Worm (Caenorhabditis elegans) whole organism, L1 larva: Measurements from ENCODE around the gene ZK1058.3.
A peak's percentile ranks its signal among the peaks of the same experiment; 100 is the strongest.

Experiments used
- C16A3.4 ChIP-seq: fragments of 150-350 bp; optimal IDR thresholded peaks from 2 replicates; lab custom pipeline; 2014; ENCODE audit warnings: missing biosample characterization, missing genetic modification characterization
- C34B4.2 ChIP-seq: sonication (generic microtip); optimal IDR thresholded peaks from 2 replicates; lab custom pipeline; 2017; ENCODE audit warnings: mild to moderate bottlenecking, missing genetic modification characterization, missing compliant biosample characterization
- Y116A8C.19 ChIP-seq: sonication (generic microtip); optimal IDR thresholded peaks from 2 replicates; lab custom pipeline; 2016; ENCODE audit warnings: missing compliant biosample characterization, missing genetic modification characterization, borderline replicate concordance
- alr-1 ChIP-seq: fragments of 200-800 bp; sonication (Bioruptor generic); optimal IDR thresholded peaks from 2 replicates; lab custom pipeline; 2018; ENCODE audit warnings: borderline replicate concordance, mild to moderate bottlenecking, missing genetic modification characterization, missing compliant biosample characterization
- aly-2 ChIP-seq: fragments of 150-350 bp; optimal IDR thresholded peaks from 2 replicates; lab custom pipeline; 2014; ENCODE audit warnings: missing biosample characterization, missing genetic modification characterization
- ama-1 ChIP-seq: fragments of 150-350 bp; optimal IDR thresholded peaks from 2 replicates; lab custom pipeline; 2014
- blmp-1 ChIP-seq: fragments of 150-350 bp; optimal IDR thresholded peaks from 2 replicates; lab custom pipeline; 2014; ENCODE audit warnings: missing biosample characterization, missing genetic modification characterization
- ceh-63 ChIP-seq: fragments of 200-800 bp; sonication (Bioruptor generic); optimal IDR thresholded peaks from 2 replicates; lab custom pipeline; 2018; ENCODE audit warnings: mild to moderate bottlenecking, missing genetic modification characterization, missing compliant biosample characterization
- ceh-8 ChIP-seq: fragments of 200-800 bp; sonication (Bioruptor generic); optimal IDR thresholded peaks from 2 replicates; lab custom pipeline; 2018; ENCODE audit warnings: mild to moderate bottlenecking, missing genetic modification characterization, moderate library complexity, missing compliant biosample characterization
- ceh-90 ChIP-seq: sonication (generic microtip); optimal IDR thresholded peaks from 2 replicates; lab custom pipeline; 2016; ENCODE audit warnings: missing genetic modification characterization, missing compliant biosample characterization
- dpl-1 ChIP-seq, 3 experiments: fragments of 150-350 bp in 2 of 3; sonication (generic microtip) in 1 of 3; optimal IDR thresholded peaks; 2 replicates each; lab custom pipeline; 2014 to 2017; ENCODE audit warnings: missing biosample characterization in 3 of 3, missing genetic modification characterization in 3 of 3, missing genetic modification reagents in 3 of 3
- dsc-1 ChIP-seq: sonication (generic microtip); optimal IDR thresholded peaks from 2 replicates; lab custom pipeline; 2016; ENCODE audit warnings: mild to moderate bottlenecking, missing genetic modification characterization, missing compliant biosample characterization
- efl-3 ChIP-seq: fragments of 200-800 bp; sonication (Bioruptor generic); optimal IDR thresholded peaks from 2 replicates; lab custom pipeline; 2018; ENCODE audit warnings: mild to moderate bottlenecking, missing genetic modification characterization, missing compliant biosample characterization
- fkh-10 ChIP-seq: sonication (generic microtip); optimal IDR thresholded peaks from 2 replicates; lab custom pipeline; 2017; ENCODE audit warnings: missing biosample characterization, missing genetic modification reagents, missing genetic modification characterization
- fos-1 ChIP-seq: fragments of 150-350 bp; optimal IDR thresholded peaks from 2 replicates; lab custom pipeline; 2014; ENCODE audit warnings: missing biosample characterization, missing genetic modification characterization
- hlh-17 ChIP-seq: fragments of 200-800 bp; sonication (Bioruptor generic); optimal IDR thresholded peaks from 2 replicates; lab custom pipeline; 2018; ENCODE audit warnings: missing genetic modification characterization, mild to moderate bottlenecking, missing compliant biosample characterization, moderate library complexity, borderline replicate concordance
- hpl-2 ChIP-seq: fragments of 150-350 bp; optimal IDR thresholded peaks from 2 replicates; lab custom pipeline; 2014; ENCODE audit warnings: missing biosample characterization, missing genetic modification reagents, missing genetic modification characterization
- isw-1 ChIP-seq: fragments of 200-800 bp; sonication (Bioruptor generic); IDR thresholded peaks from 2 replicates; pipeline ENCODE4 v1.3.6; 2022; ENCODE audit warnings: missing genetic modification characterization, missing compliant biosample characterization
- lin-13 ChIP-seq: fragments of 150-350 bp; optimal IDR thresholded peaks from 2 replicates; lab custom pipeline; 2014; ENCODE audit warnings: missing biosample characterization, missing genetic modification reagents, missing genetic modification characterization
- lin-14 ChIP-seq: fragments of 200-800 bp; sonication (Bioruptor generic); optimal IDR thresholded peaks from 2 replicates; lab custom pipeline; 2018; ENCODE audit warnings: mild to moderate bottlenecking, missing genetic modification characterization, moderate library complexity, missing compliant biosample characterization
- lin-15B ChIP-seq: fragments of 150-350 bp; sonication (generic microtip); optimal IDR thresholded peaks from 3 replicates; lab custom pipeline; 2014; ENCODE audit warnings: missing biosample characterization, missing genetic modification characterization
- lin-35 ChIP-seq, 2 experiments: fragments of 150-350 bp; optimal IDR thresholded peaks; 2 replicates each; lab custom pipeline; 2014; ENCODE audit warnings: missing biosample characterization in 2 of 2, missing genetic modification characterization in 2 of 2, missing genetic modification reagents in 2 of 2
- lin-39 ChIP-seq: fragments of 150-350 bp; optimal IDR thresholded peaks from 2 replicates; lab custom pipeline; 2014; ENCODE audit warnings: missing biosample characterization, missing genetic modification reagents, missing genetic modification characterization
- lir-3 ChIP-seq: sonication (generic microtip); optimal IDR thresholded peaks from 2 replicates; lab custom pipeline; 2016; ENCODE audit warnings: mild to moderate bottlenecking, missing genetic modification characterization, moderate library complexity, missing compliant biosample characterization; ENCODE audit not compliant: poor library complexity
- lsy-2 ChIP-seq, 2 experiments: fragments of 150-350 bp; optimal IDR thresholded peaks; 2 replicates each; lab custom pipeline; 2014; ENCODE audit warnings: missing biosample characterization in 2 of 2, missing genetic modification characterization in 2 of 2
- mef-2 ChIP-seq: fragments of 150-350 bp; optimal IDR thresholded peaks from 2 replicates; lab custom pipeline; 2014; ENCODE audit warnings: missing biosample characterization, missing genetic modification characterization
- nhr-11 ChIP-seq: fragments of 150-350 bp; optimal IDR thresholded peaks from 2 replicates; lab custom pipeline; 2014; ENCODE audit warnings: missing biosample characterization, missing genetic modification characterization
- nhr-12 ChIP-seq: sonication (generic microtip); optimal IDR thresholded peaks from 2 replicates; lab custom pipeline; 2017; ENCODE audit warnings: missing biosample characterization, missing genetic modification characterization
- nhr-19 ChIP-seq: fragments of 200-800 bp; sonication (Bioruptor generic); conservative IDR thresholded peaks from 2 replicates; pipeline ENCODE4 v1.3.6; 2022; ENCODE audit warnings: missing genetic modification characterization, missing compliant biosample characterization
- nhr-237 ChIP-seq: fragments of 150-350 bp; optimal IDR thresholded peaks from 2 replicates; lab custom pipeline; 2014; ENCODE audit warnings: missing biosample characterization, missing genetic modification characterization
- nhr-28 ChIP-seq: fragments of 150-350 bp; optimal IDR thresholded peaks from 2 replicates; lab custom pipeline; 2014; ENCODE audit warnings: missing biosample characterization, missing genetic modification characterization
- nhr-47 ChIP-seq: sonication (generic microtip); optimal IDR thresholded peaks from 2 replicates; lab custom pipeline; 2016; ENCODE audit warnings: mild to moderate bottlenecking, missing genetic modification characterization, moderate library complexity, missing compliant biosample characterization
- nhr-76 ChIP-seq: sonication (generic microtip); optimal IDR thresholded peaks from 2 replicates; lab custom pipeline; 2017; ENCODE audit warnings: missing biosample characterization, missing genetic modification characterization
- nhr-77 ChIP-seq: fragments of 150-350 bp; optimal IDR thresholded peaks from 2 replicates; lab custom pipeline; 2014; ENCODE audit warnings: missing biosample characterization, missing genetic modification characterization
- nhr-84 ChIP-seq: sonication (generic microtip); optimal IDR thresholded peaks from 2 replicates; lab custom pipeline; 2017; ENCODE audit warnings: missing biosample characterization, missing genetic modification characterization
- nhr-85 ChIP-seq: sonication (generic microtip); peaks from one replicate; lab custom pipeline; 2016; ENCODE audit warnings: missing genetic modification characterization, inconsistent platforms, missing compliant biosample characterization
- nhr-90 ChIP-seq: sonication (generic microtip); optimal IDR thresholded peaks from 2 replicates; lab custom pipeline; 2016; ENCODE audit warnings: mild to moderate bottlenecking, missing genetic modification characterization, missing compliant biosample characterization; ENCODE audit not compliant: poor library complexity
- pag-3 ChIP-seq: sonication (generic microtip); optimal IDR thresholded peaks from 2 replicates; lab custom pipeline; 2017; ENCODE audit warnings: missing genetic modification characterization, mild to moderate bottlenecking, missing compliant biosample characterization, antibody characterized with exemption, borderline replicate concordance; ENCODE audit not compliant: insufficient read depth
- pax-3 ChIP-seq: fragments of 200-800 bp; sonication (Bioruptor generic); optimal IDR thresholded peaks from 2 replicates; lab custom pipeline; 2018; ENCODE audit warnings: mild to moderate bottlenecking, missing genetic modification characterization, moderate library complexity, missing compliant biosample characterization
- rnt-1 ChIP-seq: sonication (generic microtip); optimal IDR thresholded peaks from 2 replicates; lab custom pipeline; 2016; ENCODE audit warnings: mild to moderate bottlenecking, missing genetic modification characterization, moderate library complexity, missing compliant biosample characterization
- skn-1 ChIP-seq: fragments of 150-350 bp; optimal IDR thresholded peaks from 2 replicates; lab custom pipeline; 2014; ENCODE audit warnings: missing biosample characterization, missing genetic modification characterization
- snpc-4 ChIP-seq: fragments of 150-350 bp; optimal IDR thresholded peaks from 2 replicates; lab custom pipeline; 2014; ENCODE audit warnings: missing biosample characterization, missing genetic modification characterization
- sptf-1 ChIP-seq: fragments of 150-350 bp; optimal IDR thresholded peaks from 2 replicates; lab custom pipeline; 2014; ENCODE audit warnings: missing biosample characterization, missing genetic modification characterization
- sup-37 ChIP-seq: fragments of 200-800 bp; sonication (Bioruptor generic); optimal IDR thresholded peaks from 2 replicates; lab custom pipeline; 2018; ENCODE audit warnings: mild to moderate bottlenecking, missing genetic modification characterization, missing compliant biosample characterization
- swsn-7 ChIP-seq: sonication (generic microtip); optimal IDR thresholded peaks from 2 replicates; lab custom pipeline; 2016; ENCODE audit warnings: missing genetic modification characterization, missing compliant biosample characterization
- unc-130 ChIP-seq: fragments of 150-350 bp; optimal IDR thresholded peaks from 2 replicates; lab custom pipeline; 2017; ENCODE audit warnings: missing biosample characterization, missing genetic modification characterization, inconsistent platforms
- unc-30 ChIP-seq: sonication (generic microtip); optimal IDR thresholded peaks from 2 replicates; lab custom pipeline; 2017; ENCODE audit warnings: missing biosample characterization, missing genetic modification characterization
- unc-86 ChIP-seq: sonication (generic microtip); optimal IDR thresholded peaks from 2 replicates; lab custom pipeline; 2016; ENCODE audit warnings: missing genetic modification characterization, missing compliant biosample characterization
- unc-98 ChIP-seq: fragments of 200-800 bp; sonication (Bioruptor generic); IDR thresholded peaks from 2 replicates; pipeline ENCODE4 v1.3.6; 2022; ENCODE audit warnings: missing genetic modification characterization, missing compliant biosample characterization
- vab-15 ChIP-seq: sonication (generic microtip); optimal IDR thresholded peaks from 2 replicates; lab custom pipeline; 2017; ENCODE audit warnings: missing genotype, mild to moderate bottlenecking, missing genetic modification characterization, missing compliant biosample characterization
- xbp-1 ChIP-seq: sonication (generic microtip); optimal IDR thresholded peaks from 2 replicates; lab custom pipeline; 2016; ENCODE audit warnings: missing genetic modification characterization, missing compliant biosample characterization
- zip-4 ChIP-seq: fragments of 200-800 bp; sonication (Bioruptor generic); optimal IDR thresholded peaks from 2 replicates; lab custom pipeline; 2018; ENCODE audit warnings: mild to moderate bottlenecking, missing genetic modification characterization, moderate library complexity, missing compliant biosample characterization
- ztf-11 ChIP-seq, 2 experiments: sonication (generic microtip); optimal IDR thresholded peaks; 2 replicates each; lab custom pipeline; 2016 to 2017; ENCODE audit warnings: missing genetic modification characterization in 2 of 2, missing biosample characterization in 1 of 2, missing compliant biosample characterization in 1 of 2

The ZK1058.3 gene

DNA sequence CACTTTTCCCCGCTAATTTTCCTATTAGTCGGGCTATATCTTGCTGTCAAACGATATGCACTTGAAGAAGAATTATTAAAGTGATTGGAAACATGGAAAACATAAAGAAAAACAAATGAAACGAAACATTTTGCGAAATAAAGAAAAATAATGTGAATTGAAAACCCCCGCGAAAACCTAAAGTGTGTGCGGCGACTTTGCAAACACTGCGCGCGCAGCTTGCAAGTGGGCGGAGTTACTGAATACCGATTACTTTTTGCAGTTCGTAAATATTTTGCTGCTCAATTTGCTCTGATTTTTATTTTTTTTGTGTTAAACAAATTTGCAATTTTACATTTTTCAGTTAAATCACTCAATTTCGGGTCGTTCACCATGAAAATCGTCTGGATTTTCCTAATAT is 2.0 kb upstream of the ZK1058.3 start, which contains the start of gene ccdc-47 (continued):
- TF ChIP-seq zip-4 (GFP tag; lab: Kevin White, UChicago) = no peak
- no peak for TF ChIP-seq ama-1 (lab: Kevin White, UChicago)
- TF ChIP-seq blmp-1 (tag; lab: Kevin White, UChicago) = peak; percentile 62
- TF ChIP-seq nhr-84 = no peak
- peak; percentile 40 for TF ChIP-seq lir-3 (tag; lab: Kevin White, UChicago)
- TF ChIP-seq sptf-1 (tag; lab: Kevin White, UChicago) = no peak
- no peak for TF ChIP-seq ceh-8 (GFP tag; lab: Kevin White, UChicago)
- TF ChIP-seq lin-35 (GFP tag; optimal IDR thresholded peaks at IDR 0.05; lab: Kevin White, UChicago) = peak; percentile 60 to 91
- peak; percentile 45 for TF ChIP-seq lin-15B
- peak; percentile 53 for TF ChIP-seq lin-14 (GFP tag; lab: Kevin White, UChicago)
- TF ChIP-seq ztf-11 (tag; optimal IDR thresholded peaks at IDR 0.05; lab: Kevin White, UChicago) = peak in 1 of 2 experiments; percentile 44
- peak; percentile 52 for TF ChIP-seq nhr-90 (tag; lab: Kevin White, UChicago)
- TF ChIP-seq hpl-2 = no peak
- TF ChIP-seq swsn-7 (tag; lab: Kevin White, UChicago) = peak; percentile 66
- TF ChIP-seq aly-2 (tag; lab: Kevin White, UChicago) = no peak
- TF ChIP-seq hlh-17 (GFP tag; lab: Kevin White, UChicago) = no peak
- TF ChIP-seq vab-15 (tag; lab: Kevin White, UChicago) = no peak
- TF ChIP-seq fkh-10 (GFP tag; lab: Kevin White, UChicago) = no peak
- TF ChIP-seq dsc-1 (tag; lab: Kevin White, UChicago) = peak; percentile 66
- TF ChIP-seq pag-3 (tag; lab: Kevin White, UChicago) = no peak
- no peak for TF ChIP-seq pax-3 (tag; lab: Kevin White, UChicago)
- peak; percentile 4 for TF ChIP-seq lin-39 (tag; lab: Kevin White, UChicago)
- TF ChIP-seq sup-37 (GFP tag; lab: Kevin White, UChicago) = no peak
- no peak for TF ChIP-seq Y116A8C.19
- peak; percentile 58 for TF ChIP-seq nhr-19
- TF ChIP-seq lsy-2 (tag; optimal IDR thresholded peaks at IDR 0.05; lab: Kevin White, UChicago) = peak; percentile 65 to 75
- TF ChIP-seq nhr-76 (tag; lab: Kevin White, UChicago) = no peak
- no peak for TF ChIP-seq ceh-90 (tag; lab: Kevin White, UChicago)
- TF ChIP-seq skn-1 (tag; lab: Kevin White, UChicago) = peak; percentile 54
- peak; percentile 81 for TF ChIP-seq rnt-1
- no peak for TF ChIP-seq nhr-77 (tag; lab: Kevin White, UChicago)
- peak; percentile 53 for TF ChIP-seq unc-130
- TF ChIP-seq xbp-1 (tag; lab: Kevin White, UChicago) = peak; percentile 55
- peak; percentile 73 for TF ChIP-seq nhr-85 (tag; lab: Kevin White, UChicago)
- TF ChIP-seq mef-2 = no peak
- no peak for TF ChIP-seq nhr-28 (tag; lab: Kevin White, UChicago)
- TF ChIP-seq ceh-63 (GFP tag; lab: Kevin White, UChicago) = no peak
- TF ChIP-seq C34B4.2 (tag; lab: Kevin White, UChicago) = no peak
- peak; percentile 15 for TF ChIP-seq lin-13 (GFP tag; lab: Kevin White, UChicago)
- peak; percentile 35 for TF ChIP-seq unc-86 (tag; lab: Kevin White, UChicago)
- TF ChIP-seq isw-1 (GFP tag; lab: Robert Waterston, UW) = peak; percentile 48
- no peak for TF ChIP-seq fos-1
- TF ChIP-seq unc-98 (GFP tag; lab: Robert Waterston, UW) = no peak
- TF ChIP-seq nhr-11 = no peak
- TF ChIP-seq snpc-4 (tag; lab: Kevin White, UChicago) = peak; percentile 66
- TF ChIP-seq alr-1 (tag; lab: Kevin White, UChicago) = no peak
- peak; percentile 78 to 85 (median 84) for TF ChIP-seq dpl-1 (GFP tag; optimal IDR thresholded peaks at IDR 0.05; lab: Kevin White, UChicago)
- peak; percentile 71 for TF ChIP-seq C16A3.4 (tag; lab: Kevin White, UChicago)
- TF ChIP-seq nhr-47 = peak; percentile 65
- TF ChIP-seq efl-3 (GFP tag; lab: Kevin White, UChicago) = no peak
- TF ChIP-seq nhr-12 (tag; lab: Kevin White, UChicago) = no peak
- no peak for TF ChIP-seq nhr-237 (tag; lab: Kevin White, UChicago)
- no peak for TF ChIP-seq unc-30 (tag; lab: Kevin White, UChicago)
